Worm (Caenorhabditis elegans) whole organism, midembryonic: ENCODE results near the gene phb-2.

ENCODE experiments used
- T22C8.4 ChIP-seq: fragments of 200-800 bp; sonication (Bioruptor generic); IDR thresholded peaks from 2 replicates; pipeline ENCODE4 v1.3.6; 2022; ENCODE audit warnings: missing genetic modification characterization, missing compliant biosample characterization
- cog-1 ChIP-seq: sonication (generic microtip); optimal IDR thresholded peaks from 2 replicates; lab custom pipeline; 2016; ENCODE audit warnings: missing genetic modification characterization, missing compliant biosample characterization
- flt-1 ChIP-seq: fragments of 200-800 bp; sonication (Bioruptor generic); IDR thresholded peaks from 2 replicates; pipeline ENCODE4 v1.3.6; 2022; ENCODE audit warnings: missing genetic modification characterization, missing compliant biosample characterization
- klf-2 ChIP-seq: fragments of 200-800 bp; sonication (Bioruptor generic); conservative IDR thresholded peaks from 2 replicates; pipeline ENCODE4 v1.3.6; 2022; ENCODE audit warnings: missing genetic modification reagents, missing genetic modification characterization, missing compliant biosample characterization
- med-1 ChIP-seq: sonication (generic microtip); optimal IDR thresholded peaks from 2 replicates; lab custom pipeline; 2017; ENCODE audit warnings: missing genetic modification characterization, mild to moderate bottlenecking, missing compliant biosample characterization, antibody characterized with exemption, missing genetic modification reagents; ENCODE audit not compliant: insufficient read depth
- ref-1 ChIP-seq: fragments of 200-800 bp; sonication (Bioruptor generic); conservative IDR thresholded peaks from 2 replicates; pipeline ENCODE4 v1.3.6; 2022; ENCODE audit warnings: missing genetic modification reagents, missing genetic modification characterization, missing compliant biosample characterization
- tab-1 ChIP-seq: fragments of 200-800 bp; sonication (Bioruptor generic); IDR thresholded peaks from 2 replicates; pipeline ENCODE4 v1.3.6; 2022; ENCODE audit warnings: missing genetic modification characterization, missing compliant biosample characterization
- ztf-23 ChIP-seq: fragments of 200-800 bp; sonication (Bioruptor generic); IDR thresholded peaks from 2 replicates; pipeline ENCODE4 v1.3.6; 2022; ENCODE audit warnings: missing genetic modification reagents, missing genetic modification characterization, missing compliant biosample characterization
- ztf-29 ChIP-seq: fragments of 200-800 bp; sonication (Bioruptor generic); IDR thresholded peaks from 2 replicates; pipeline ENCODE4 v1.3.6; 2022; ENCODE audit warnings: missing genetic modification reagents, missing genetic modification characterization, missing compliant biosample characterization

The phb-2 gene

DNA sequence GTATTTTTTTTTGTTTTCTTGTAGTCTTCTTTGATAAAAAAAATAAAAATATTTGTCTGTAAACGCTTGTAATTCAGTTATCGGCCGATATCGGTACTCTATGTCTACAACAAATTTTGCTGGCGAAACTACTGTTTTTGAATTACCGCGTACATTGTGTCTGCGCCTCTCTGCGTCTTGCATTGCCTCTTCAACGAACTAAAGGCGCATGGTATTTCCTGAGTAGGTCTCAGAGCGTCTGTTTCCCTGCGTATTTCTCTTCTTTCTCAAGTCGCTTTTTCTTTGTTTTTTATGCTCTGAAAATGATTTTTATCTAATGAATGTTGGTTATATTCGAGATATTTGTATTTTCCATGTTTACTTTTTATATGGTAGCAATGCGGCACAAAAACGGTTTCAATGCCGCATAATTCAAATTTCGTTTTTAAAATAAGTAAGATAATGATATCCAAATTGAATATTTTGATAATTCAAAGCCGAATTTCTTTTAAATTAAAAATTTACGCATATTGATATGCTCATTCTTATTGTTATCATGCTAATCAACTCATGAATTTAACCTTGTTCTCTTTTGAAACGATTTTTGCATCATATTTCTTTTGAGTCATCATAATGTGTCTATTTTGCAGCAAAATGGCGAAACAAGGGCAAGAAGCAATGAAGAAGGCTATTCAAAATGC is at the start of gene phb-2:
Gene phb-2 (plus strand): TSS at position 630 of the 680 bp plus-strand sequence.
- 0 out of 2 replicates have a peak, but pooled peaks have one; percentile 51 for TF ChIP-seq flt-1 (GFP tag; lab: Robert Waterston, UW)
- no peak for TF ChIP-seq tab-1 (GFP tag; lab: Robert Waterston, UW)

- TF ChIP-seq ref-1 (GFP tag; lab: Robert Waterston, UW) (no peak), flt-1 (GFP tag; lab: Robert Waterston, UW) (no peak), klf-2 (GFP tag; lab: Robert Waterston, UW) (no peak), T22C8.4 (no peak), med-1 (GFP tag; lab: Kevin White, UChicago) (no peak), tab-1 (GFP tag; lab: Robert Waterston, UW) (no peak), ztf-23 (no peak), cog-1 (no peak)
Measured at ce11 chrII:6202910-6203309, 48.3 kb upstream of the phb-2 start, which contains the start of gene C30B5.17. Gene C30B5.17, minus strand, starts transcription at chrII:6203010.

DNA sequence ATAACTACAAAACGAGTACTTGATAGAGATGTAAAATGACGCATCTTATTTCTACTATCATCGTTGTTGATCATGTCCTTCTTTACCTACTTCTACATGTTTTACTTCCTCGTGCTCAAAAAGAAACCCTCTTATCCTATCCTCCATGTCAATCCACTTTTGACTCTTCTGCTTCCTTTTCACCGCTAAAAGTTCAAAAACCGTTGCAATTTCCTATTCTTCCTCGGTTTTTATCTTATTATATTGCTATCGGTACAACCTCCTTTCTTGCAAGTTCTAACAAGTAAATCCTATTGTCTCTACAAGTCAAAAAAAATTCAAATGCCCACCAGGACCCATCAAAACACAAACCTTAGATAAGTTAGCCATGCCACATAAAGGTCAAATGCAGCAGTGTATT is 44.0 kb upstream of the phb-2 start:
- TF ChIP-seq flt-1 (GFP tag; lab: Robert Waterston, UW) = no peak
- TF ChIP-seq ref-1 (GFP tag; lab: Robert Waterston, UW) = no peak
- TF ChIP-seq cog-1 = no peak
- no peak for TF ChIP-seq klf-2 (GFP tag; lab: Robert Waterston, UW)
- no peak for TF ChIP-seq ztf-29
- TF ChIP-seq tab-1 (GFP tag; lab: Robert Waterston, UW) = no peak
- TF ChIP-seq med-1 (GFP tag; lab: Kevin White, UChicago) = no peak
- TF ChIP-seq ztf-23 = no peak
- TF ChIP-seq T22C8.4 = no peak

- TF ChIP-seq ref-1 (GFP tag; lab: Robert Waterston, UW) (no peak), klf-2 (GFP tag; lab: Robert Waterston, UW) (no peak), tab-1 (GFP tag; lab: Robert Waterston, UW) (no peak), T22C8.4 (no peak), cog-1 (no peak), ztf-23 (no peak), med-1 (GFP tag; lab: Kevin White, UChicago) (no peak), ztf-29 (no peak), flt-1 (GFP tag; lab: Robert Waterston, UW) (no peak)
Measured at ce11 chrII:6208116-6208515, 43.1 kb upstream of the phb-2 start, which contains the start of gene daf-37. Gene daf-37, minus strand, starts transcription at chrII:6208216.

DNA sequence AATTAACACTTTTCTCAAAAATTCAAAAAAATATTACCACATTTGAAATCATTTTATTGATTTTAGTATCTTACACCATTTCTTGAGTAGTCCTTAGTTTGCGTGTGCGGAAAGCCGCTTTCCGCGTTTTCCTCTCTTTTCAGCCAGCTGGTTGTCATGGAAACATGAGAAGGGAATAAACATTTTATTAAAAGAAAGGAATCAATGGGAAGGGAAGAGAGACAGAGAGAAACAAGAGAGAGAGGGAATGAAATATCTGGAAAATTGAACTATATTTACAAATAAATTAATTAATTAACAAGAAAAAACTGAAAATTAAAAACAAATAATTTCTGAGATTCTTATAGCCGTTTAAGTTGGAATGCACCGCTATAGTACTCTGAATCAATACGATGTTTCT is 31.9 kb upstream of the phb-2 start, which contains the start of gene mks-2:
Gene mks-2 (minus strand): TSS at position 101 of the 400 bp plus-strand sequence.
- TF ChIP-seq ztf-29 (no peak), klf-2 (GFP tag; lab: Robert Waterston, UW) (no peak)

DNA sequence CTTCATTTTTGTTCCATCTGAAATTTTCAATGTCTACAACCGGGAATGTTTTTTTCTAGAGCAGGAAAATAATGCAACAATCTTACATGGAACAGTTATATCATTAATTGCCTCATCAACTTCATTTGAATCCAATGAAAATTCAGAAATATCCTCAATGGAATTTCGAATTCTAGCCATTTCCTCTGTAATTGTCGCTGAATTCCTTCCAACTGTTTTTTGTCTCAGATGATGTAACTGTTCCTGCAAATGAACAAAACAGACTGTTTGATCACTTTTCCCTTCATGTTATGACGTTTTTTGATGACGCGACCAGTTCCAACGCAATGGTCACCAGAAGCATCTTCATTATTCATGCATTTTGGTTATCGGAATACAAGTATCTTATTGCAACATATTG is 29.7 kb upstream of the phb-2 start:
- no peak for TF ChIP-seq cog-1
- no peak for TF ChIP-seq ztf-29
- no peak for TF ChIP-seq tab-1 (GFP tag; lab: Robert Waterston, UW)
- TF ChIP-seq klf-2 (GFP tag; lab: Robert Waterston, UW) = no peak
- TF ChIP-seq ztf-23 = no peak
- no peak for TF ChIP-seq T22C8.4
- TF ChIP-seq ref-1 (GFP tag; lab: Robert Waterston, UW) = no peak
- TF ChIP-seq flt-1 (GFP tag; lab: Robert Waterston, UW) = no peak
- no peak for TF ChIP-seq med-1 (GFP tag; lab: Kevin White, UChicago)

DNA sequence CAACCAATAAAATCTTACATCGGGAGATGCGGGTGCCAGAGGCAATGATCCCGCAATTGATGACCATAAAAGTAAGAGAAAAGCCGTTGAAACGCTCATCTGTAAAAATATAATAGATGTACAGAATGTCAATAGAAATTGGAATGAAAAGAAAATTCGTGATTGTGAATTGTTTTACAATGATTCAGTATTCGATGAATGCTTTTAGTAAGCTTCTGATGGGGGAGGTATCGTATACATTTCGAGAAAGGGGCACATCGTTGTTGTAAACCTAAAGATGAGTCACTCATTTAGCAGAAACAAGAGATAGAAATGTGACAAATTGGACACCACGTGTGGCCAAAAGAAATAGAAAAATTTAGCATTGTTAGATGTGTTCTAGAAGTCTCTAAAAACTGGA is 28.7 kb upstream of the phb-2 start, which contains the start of gene C30B5.6:
Gene C30B5.6 (minus strand): TSS at position 101 of the 400 bp plus-strand sequence.
- no peak for TF ChIP-seq tab-1 (GFP tag; lab: Robert Waterston, UW)
- no peak for TF ChIP-seq T22C8.4
- no peak for TF ChIP-seq flt-1 (GFP tag; lab: Robert Waterston, UW)
- no peak for TF ChIP-seq ztf-23
- TF ChIP-seq med-1 (GFP tag; lab: Kevin White, UChicago) = no peak
- TF ChIP-seq ref-1 (GFP tag; lab: Robert Waterston, UW) = no peak
- no peak for TF ChIP-seq klf-2 (GFP tag; lab: Robert Waterston, UW)
- no peak for TF ChIP-seq ztf-29
- TF ChIP-seq cog-1 = no peak

DNA sequence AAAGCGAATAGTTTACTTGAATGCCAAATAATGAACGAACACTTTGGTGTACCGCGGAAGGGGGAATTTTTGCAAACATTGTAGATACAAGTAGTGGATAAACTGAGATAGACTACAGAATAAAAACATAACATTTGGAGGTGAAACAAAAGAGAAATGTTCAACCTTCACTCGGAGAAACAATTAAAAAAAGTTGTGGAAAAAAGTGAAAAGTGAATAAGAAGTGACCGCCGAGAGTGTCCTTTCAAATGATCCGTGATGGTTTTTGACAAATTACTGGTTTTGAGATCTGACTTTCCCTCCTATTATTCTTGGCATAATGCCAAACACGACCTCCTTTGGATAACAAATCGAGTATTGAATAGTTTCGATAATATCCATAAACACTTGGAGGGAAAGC is 27.5 kb upstream of the phb-2 start:
- TF ChIP-seq klf-2 (GFP tag; lab: Robert Waterston, UW) = no peak
- TF ChIP-seq ztf-23 = no peak
- no peak for TF ChIP-seq ref-1 (GFP tag; lab: Robert Waterston, UW)
- TF ChIP-seq cog-1 = no peak
- TF ChIP-seq med-1 (GFP tag; lab: Kevin White, UChicago) = no peak
- no peak for TF ChIP-seq flt-1 (GFP tag; lab: Robert Waterston, UW)
- TF ChIP-seq tab-1 (GFP tag; lab: Robert Waterston, UW) = no peak
- no peak for TF ChIP-seq T22C8.4

- no peak for TF ChIP-seq flt-1 (GFP tag; lab: Robert Waterston, UW)
- TF ChIP-seq klf-2 (GFP tag; lab: Robert Waterston, UW) = no peak
- no peak for TF ChIP-seq tab-1 (GFP tag; lab: Robert Waterston, UW)
- TF ChIP-seq ref-1 (GFP tag; lab: Robert Waterston, UW) = no peak
- TF ChIP-seq ztf-29 = no peak
- TF ChIP-seq ztf-23 = no peak
- no peak for TF ChIP-seq cog-1
- TF ChIP-seq med-1 (GFP tag; lab: Kevin White, UChicago) = no peak
- no peak for TF ChIP-seq T22C8.4
Measured at ce11 chrII:6226995-6227394, 24.2 kb upstream of the phb-2 start, which contains the start of gene srsy-2. Gene srsy-2, minus strand, starts transcription at chrII:6227095.

DNA sequence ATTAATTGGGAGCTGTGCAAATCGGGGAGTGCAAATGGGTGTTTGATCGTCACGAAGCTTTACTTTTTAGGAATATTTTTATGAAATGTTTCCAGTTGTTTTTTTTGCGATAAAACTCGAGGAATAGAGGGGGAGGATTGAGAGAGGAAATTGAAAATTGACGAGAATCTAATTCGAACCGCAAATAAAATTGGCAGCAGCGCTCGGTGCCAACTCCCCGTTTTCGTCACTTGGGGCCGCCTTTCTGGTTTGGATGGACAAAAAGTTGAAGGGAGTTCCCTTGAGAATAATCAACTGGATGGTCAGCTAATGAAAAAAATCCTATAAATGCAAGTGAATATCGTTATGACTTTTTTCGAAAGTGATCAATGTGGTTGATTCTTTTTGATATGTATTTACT is 21.1 kb upstream of the phb-2 start:
- TF ChIP-seq tab-1 (GFP tag; lab: Robert Waterston, UW) (no peak), ztf-29 (no peak), klf-2 (GFP tag; lab: Robert Waterston, UW) (no peak), ztf-23 (no peak), T22C8.4 (no peak), cog-1 (no peak), flt-1 (GFP tag; lab: Robert Waterston, UW) (no peak), med-1 (GFP tag; lab: Kevin White, UChicago) (no peak), ref-1 (GFP tag; lab: Robert Waterston, UW) (no peak)
